Fruit fly (Drosophila melanogaster) whole organism, wandering third instar larva: ENCODE results near the gene Sgs3.

Source experiments
- brk ChIP-seq: fragments of 200-800 bp; sonication (Bioruptor generic); optimal IDR thresholded peaks from 2 replicates; lab custom pipeline; 2016; ENCODE audit warnings: missing biosample characterization, mild to moderate bottlenecking, missing genetic modification characterization
- pan ChIP-seq: fragments of >200 bp; optimal IDR thresholded peaks from 2 replicates; lab custom pipeline; 2017

DNA sequence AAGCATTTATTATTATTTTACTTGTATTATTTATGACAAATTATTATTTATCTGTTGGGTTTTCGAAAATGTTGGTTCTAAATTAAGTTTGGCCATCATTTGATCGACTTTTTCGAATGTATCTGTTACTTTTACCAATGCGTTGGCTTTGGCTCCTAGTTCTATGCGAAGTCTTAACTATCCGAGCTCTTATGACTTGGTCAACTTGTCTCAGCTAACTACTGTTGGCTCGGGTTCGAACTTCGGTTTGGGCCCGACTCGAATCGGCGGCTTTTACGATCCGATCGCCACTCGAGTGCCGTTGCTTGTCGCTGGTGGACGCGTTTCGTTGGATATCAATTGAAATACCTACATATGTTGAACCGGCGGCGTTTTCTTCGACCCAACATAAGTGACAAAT, 1.4 kb downstream of the Sgs3 start, which contains the start of gene CG7512:
- TF ChIP-seq brk (GFP tag; lab: Kevin White, UChicago) (no peak), pan (lab: Kevin White, UChicago) (no peak)
